Fruit fly (Drosophila melanogaster): ENCODE results near the gene Mco3.
A peak's percentile ranks its signal among the peaks of the same experiment; 100 is the strongest.

Gene Mco3

dm6 chr3R:25879324-25879766, 17.9 kb upstream of the Mco3 start (continued):
- no peak for TF ChIP-seq disco-r (GFP tag; optimal IDR thresholded peaks at IDR 0.05)
- TF ChIP-seq CG8089 (GFP tag; optimal IDR thresholded peaks at IDR 0.05), result peak; percentile 61
- peak; percentile 90 for TF ChIP-seq dmrt99B (tag; optimal IDR thresholded peaks at IDR 0.05)
- TF ChIP-seq Hr3 (GFP tag; optimal IDR thresholded peaks at IDR 0.05), result peak; percentile 71
- TF ChIP-seq Sox100B (GFP tag; optimal IDR thresholded peaks at IDR 0.05), result peak; percentile 81
- no peak for TF ChIP-seq CG43689 (GFP tag; IDR thresholded peaks at IDR 0.05)
- TF ChIP-seq tll (GFP tag; optimal IDR thresholded peaks at IDR 0.05), result no peak
- TF ChIP-seq z (GFP tag; IDR thresholded peaks at IDR 0.05), result 0 out of 3 replicates have a peak, but pooled peaks have one; percentile 36
- peak; percentile 53 for TF ChIP-seq Fer2 (tag; optimal IDR thresholded peaks at IDR 0.05)
- peak; percentile 56; the same call in 1 of the 3 replicates for TF ChIP-seq gce (GFP tag; IDR thresholded peaks at IDR 0.05)
- peak; percentile 65 for TF ChIP-seq CG4328 (GFP tag; optimal IDR thresholded peaks at IDR 0.05)
- no peak for TF ChIP-seq inv (GFP tag; IDR thresholded peaks at IDR 0.05; ENCODE audit: partially characterized antibody)
- no peak for TF ChIP-seq HLHmδ (GFP tag; optimal IDR thresholded peaks at IDR 0.05)
- no peak for TF ChIP-seq HmgD (GFP tag; optimal IDR thresholded peaks at IDR 0.05)
- no peak for TF ChIP-seq CG11456 (GFP tag; IDR thresholded peaks at IDR 0.05)
- TF ChIP-seq CG1529 (GFP tag; optimal IDR thresholded peaks at IDR 0.05), result peak; percentile 63
- peak; percentile 72 for TF ChIP-seq nerfin-1 (tag; optimal IDR thresholded peaks at IDR 0.05)
- peak; percentile 71 for TF ChIP-seq CG9727 (GFP tag; optimal IDR thresholded peaks at IDR 0.05)
- TF ChIP-seq al (GFP tag; IDR thresholded peaks at IDR 0.05), result peak; percentile 70; the same call in 1 of the 2 replicates
- no peak for TF ChIP-seq Elba2 (GFP tag; optimal IDR thresholded peaks at IDR 0.05)
- no peak; the same call in 2 of the 3 replicates for TF ChIP-seq H15 (GFP tag; IDR thresholded peaks at IDR 0.05)
- peak; percentile 58; the same call in 1 of the 2 replicates for TF ChIP-seq gsb (GFP tag; IDR thresholded peaks at IDR 0.05)
- TF ChIP-seq CG8359 (GFP tag; optimal IDR thresholded peaks at IDR 0.05; ENCODE audit: borderline replicate concordance), result peak; percentile 59
- TF ChIP-seq stc (GFP tag; IDR thresholded peaks at IDR 0.05), result no peak; the same call in none of the 2 replicates
- TF ChIP-seq h (optimal IDR thresholded peaks at IDR 0.05), result no peak
- TF ChIP-seq CG31365 (tag; optimal IDR thresholded peaks at IDR 0.05), result peak; percentile 56
- no peak; the same call in 1 of the 2 replicates for TF ChIP-seq chm (GFP tag; IDR thresholded peaks at IDR 0.05)
- peak; percentile 83 for TF ChIP-seq CG17328 (GFP tag; IDR thresholded peaks at IDR 0.05)
- TF ChIP-seq Antp (GFP tag; optimal IDR thresholded peaks at IDR 0.05), result peak; percentile 19
- TF ChIP-seq Asciz (GFP tag; optimal IDR thresholded peaks at IDR 0.05), result peak; percentile 74
- TF ChIP-seq CG15269 (tag; optimal IDR thresholded peaks at IDR 0.05), result peak; percentile 85
- TF ChIP-seq CG9797 (GFP tag; optimal IDR thresholded peaks at IDR 0.05), result no peak
- peak; percentile 72 for TF ChIP-seq tio (GFP tag; optimal IDR thresholded peaks at IDR 0.05)
- peak; percentile 86 for TF ChIP-seq CG31441 (GFP tag; IDR thresholded peaks at IDR 0.05)
- no peak for TF ChIP-seq vnd (GFP tag; IDR thresholded peaks at IDR 0.05; ENCODE audit: partially characterized antibody)
- no peak for TF ChIP-seq Stat92E (GFP tag; optimal IDR thresholded peaks at IDR 0.05)
- peak; percentile 75 to 83 for TF ChIP-seq dpn (GFP tag; optimal IDR thresholded peaks at IDR 0.05)
- TF ChIP-seq CG11696 (GFP tag; IDR thresholded peaks at IDR 0.05), result no peak; the same call in 1 of the 2 replicates
- TF ChIP-seq ATbp (GFP tag; optimal IDR thresholded peaks at IDR 0.05), result peak; percentile 63
- no peak for TF ChIP-seq knrl (GFP tag; IDR thresholded peaks at IDR 0.05; ENCODE audit: partially characterized antibody)
- peak; percentile 55 for TF ChIP-seq Ets97D (GFP tag; optimal IDR thresholded peaks at IDR 0.05)
- TF ChIP-seq crp (GFP tag; optimal IDR thresholded peaks at IDR 0.05), result no peak
- TF ChIP-seq CG11560 (tag; IDR thresholded peaks at IDR 0.05), result no peak
- TF ChIP-seq CG3281 (GFP tag; optimal IDR thresholded peaks at IDR 0.05), result peak; percentile 70
- peak; percentile 50 for TF ChIP-seq btn (GFP tag; optimal IDR thresholded peaks at IDR 0.05)
- no peak; the same call in 1 of the 2 replicates for TF ChIP-seq lmd (GFP tag; IDR thresholded peaks at IDR 0.05)
- TF ChIP-seq aop (GFP tag; IDR thresholded peaks at IDR 0.05), result peak; percentile 40; the same call in 1 of the 2 replicates
- no peak for TF ChIP-seq CG7357 (GFP tag; IDR thresholded peaks at IDR 0.05)
- peak; percentile 62 for TF ChIP-seq gcm (GFP tag; optimal IDR thresholded peaks at IDR 0.05)
- no peak for TF ChIP-seq CG4282 (GFP tag; optimal IDR thresholded peaks at IDR 0.05)

All from whole organism, embryonic.